Fruit fly (Drosophila melanogaster) whole organism, embryonic: ENCODE data around the gene lqfR.

Experiments
- Abd-B ChIP-seq: fragments of 200-800 bp; sonication (Bioruptor generic); optimal IDR thresholded peaks from 2 replicates; lab custom pipeline; 2018; ENCODE audit warnings: missing biosample characterization, mild to moderate bottlenecking, missing genetic modification characterization, moderate library complexity
- Asciz ChIP-seq: fragments of 200-800 bp; sonication (Bioruptor generic); optimal IDR thresholded peaks from 2 replicates; lab custom pipeline; 2017; ENCODE audit warnings: missing biosample characterization, mild to moderate bottlenecking, missing genetic modification characterization, missing genetic modification reagents
- BEAF-32 ChIP-seq: fragments of 200-800 bp; sonication (Bioruptor generic); optimal IDR thresholded peaks from 3 replicates; lab custom pipeline; 2017; ENCODE audit warnings: missing biosample characterization, missing genetic modification characterization, mild to moderate bottlenecking, moderate library complexity, missing genetic modification reagents
- Bgb ChIP-seq: fragments of 200-800 bp; sonication (Bioruptor generic); IDR thresholded peaks from 2 replicates; pipeline ENCODE4 v1.3.6; 2022; ENCODE audit warnings: missing biosample characterization, missing genetic modification characterization; ENCODE audit not compliant: partially characterized antibody
- BtbVII ChIP-seq: fragments of 200-800 bp; sonication (Bioruptor generic); optimal IDR thresholded peaks from 3 replicates; lab custom pipeline; 2017; ENCODE audit warnings: missing biosample characterization, mild to moderate bottlenecking, missing genetic modification characterization
- CG10431 ChIP-seq: fragments of 200-800 bp; sonication (Bioruptor generic); optimal IDR thresholded peaks from 3 replicates; lab custom pipeline; 2018; ENCODE audit warnings: missing biosample characterization, mild to moderate bottlenecking, missing genetic modification characterization
- CG11560 ChIP-seq: fragments of 200-800 bp; sonication (Bioruptor generic); IDR thresholded peaks from 3 replicates; pipeline ENCODE4 v1.3.6; 2022; ENCODE audit warnings: missing biosample characterization, missing genetic modification characterization
- CG12219 ChIP-seq: fragments of 200-800 bp; sonication (Bioruptor generic); optimal IDR thresholded peaks from 3 replicates; lab custom pipeline; 2018; ENCODE audit warnings: missing biosample characterization, mild to moderate bottlenecking, missing genetic modification characterization
- CG13296 ChIP-seq: fragments of 200-800 bp; sonication (Bioruptor generic); optimal IDR thresholded peaks from 3 replicates; lab custom pipeline; 2018; ENCODE audit warnings: missing biosample characterization, mild to moderate bottlenecking, missing genetic modification characterization
- CG15073 ChIP-seq: fragments of 200-800 bp; sonication (Bioruptor generic); optimal IDR thresholded peaks from 2 replicates; lab custom pipeline; 2016; ENCODE audit warnings: missing biosample characterization, missing genetic modification characterization
- CG17385 ChIP-seq: fragments of 200-800 bp; sonication (Bioruptor generic); optimal IDR thresholded peaks from 3 replicates; lab custom pipeline; 2018; ENCODE audit warnings: missing biosample characterization, mild to moderate bottlenecking, missing genetic modification characterization
- CG18476 ChIP-seq: fragments of 200-800 bp; sonication (Bioruptor generic); optimal IDR thresholded peaks from 2 replicates; lab custom pipeline; 2016; ENCODE audit warnings: missing biosample characterization, mild to moderate bottlenecking, missing genetic modification characterization
- CG32532 ChIP-seq: fragments of 200-800 bp; sonication (Bioruptor generic); IDR thresholded peaks from 2 replicates; pipeline ENCODE4 v1.3.6; 2022; ENCODE audit warnings: missing biosample characterization, missing genetic modification characterization
- CG3281 ChIP-seq: fragments of 200-800 bp; sonication (Bioruptor generic); optimal IDR thresholded peaks from 3 replicates; lab custom pipeline; 2017; ENCODE audit warnings: missing biosample characterization, mild to moderate bottlenecking, missing genetic modification characterization
- CG3847 ChIP-seq: fragments of 200-800 bp; sonication (Bioruptor generic); IDR thresholded peaks from 2 replicates; pipeline ENCODE4 v1.3.6; 2022; ENCODE audit warnings: missing biosample characterization, missing genetic modification characterization
- CG9797 ChIP-seq: fragments of 200-800 bp; sonication (Bioruptor generic); optimal IDR thresholded peaks from 3 replicates; lab custom pipeline; 2018; ENCODE audit warnings: missing biosample characterization, mild to moderate bottlenecking, missing genetic modification characterization
- Dek ChIP-seq: fragments of 200-800 bp; sonication (Bioruptor generic); optimal IDR thresholded peaks from 3 replicates; lab custom pipeline; 2019; ENCODE audit warnings: missing biosample characterization, mild to moderate bottlenecking, missing genetic modification characterization, moderate library complexity
- Doc3 ChIP-seq: fragments of 200-800 bp; sonication (Bioruptor generic); IDR thresholded peaks from 3 replicates; pipeline ENCODE4 v1.3.6; 2022; ENCODE audit warnings: missing biosample characterization, missing genetic modification characterization; ENCODE audit not compliant: partially characterized antibody
- Gsc ChIP-seq: fragments of 200-800 bp; sonication (Bioruptor generic); IDR thresholded peaks from 2 replicates; pipeline ENCODE4 v1.3.6; 2022; ENCODE audit warnings: missing biosample characterization, missing genetic modification characterization
- Hsf ChIP-seq: fragments of 200-800 bp; sonication (Bioruptor generic); optimal IDR thresholded peaks from 3 replicates; lab custom pipeline; 2016; ENCODE audit warnings: missing biosample characterization, missing genetic modification characterization
- Max ChIP-seq: fragments of 200-800 bp; sonication (Bioruptor generic); optimal IDR thresholded peaks from 2 replicates; lab custom pipeline; 2016; ENCODE audit warnings: missing biosample characterization, mild to moderate bottlenecking, missing genetic modification characterization
- NC2β ChIP-seq: fragments of 200-800 bp; sonication (Bioruptor generic); optimal IDR thresholded peaks from 2 replicates; lab custom pipeline; 2016; ENCODE audit warnings: missing biosample characterization, missing genetic modification characterization
- Stat92E ChIP-seq, 3 experiments: fragments of >200 bp in 2 of 3; fragments of 200-800 bp in 1 of 3; sonication (Bioruptor generic) in 1 of 3; optimal IDR thresholded peaks; 2 replicates each; lab custom pipeline; 2017 to 2019; ENCODE audit warnings: missing biosample characterization in 3 of 3, missing genetic modification characterization in 3 of 3, mild to moderate bottlenecking in 1 of 3, moderate library complexity in 1 of 3
- Trl ChIP-seq, 3 experiments: fragments of >200 bp in 2 of 3; fragments of 200-800 bp in 1 of 3; sonication (Bioruptor generic) in 1 of 3; optimal IDR thresholded peaks; 2 replicates in 1 of 3; 3 replicates in 2 of 3; lab custom pipeline; 2016 to 2017; ENCODE audit warnings: missing biosample characterization in 1 of 3, missing genetic modification characterization in 1 of 3
- ab ChIP-seq: fragments of 200-800 bp; sonication (Bioruptor generic); optimal IDR thresholded peaks from 2 replicates; lab custom pipeline; 2016; ENCODE audit warnings: missing biosample characterization, missing genetic modification characterization
- ara ChIP-seq: fragments of 200-800 bp; sonication (Bioruptor generic); IDR thresholded peaks from 2 replicates; pipeline ENCODE4 v1.3.6; 2022; ENCODE audit warnings: missing biosample characterization, missing genetic modification characterization
- bcd ChIP-seq: fragments of 200-800 bp; sonication (Bioruptor generic); optimal IDR thresholded peaks from 2 replicates; lab custom pipeline; 2017; ENCODE audit warnings: missing biosample characterization, mild to moderate bottlenecking, missing genetic modification characterization
- chinmo ChIP-seq: fragments of 200-800 bp; sonication (Bioruptor generic); IDR thresholded peaks from 4 replicates; pipeline ENCODE4 v1.3.6; 2022; ENCODE audit warnings: missing biosample characterization, missing genetic modification characterization; ENCODE audit not compliant: partially characterized antibody
- corto ChIP-seq: fragments of 200-800 bp; sonication (Bioruptor generic); optimal IDR thresholded peaks from 2 replicates; lab custom pipeline; 2016; ENCODE audit warnings: missing biosample characterization, mild to moderate bottlenecking, missing genetic modification characterization, moderate library complexity
- crol ChIP-seq: fragments of 200-800 bp; sonication (Bioruptor generic); IDR thresholded peaks from 2 replicates; pipeline ENCODE4 v1.3.6; 2022; ENCODE audit warnings: missing biosample characterization, missing genetic modification characterization
- crp ChIP-seq, 2 experiments: fragments of 200-800 bp; sonication (Bioruptor generic); optimal IDR thresholded peaks; 2 replicates in 1 of 2; 3 replicates in 1 of 2; lab custom pipeline; 2017; ENCODE audit warnings: missing biosample characterization in 2 of 2, missing genetic modification characterization in 2 of 2, mild to moderate bottlenecking in 1 of 2, moderate library complexity in 1 of 2
- dm ChIP-seq: fragments of 200-800 bp; sonication (Bioruptor generic); optimal IDR thresholded peaks from 3 replicates; lab custom pipeline; 2016; ENCODE audit warnings: missing biosample characterization, missing genetic modification characterization
- dmrt11E ChIP-seq: fragments of 200-800 bp; sonication (Bioruptor generic); optimal IDR thresholded peaks from 3 replicates; lab custom pipeline; 2018; ENCODE audit warnings: missing biosample characterization, mild to moderate bottlenecking, missing genetic modification characterization, moderate library complexity
- fd102C ChIP-seq: fragments of 200-800 bp; sonication (Bioruptor generic); optimal IDR thresholded peaks from 2 replicates; lab custom pipeline; 2018; ENCODE audit warnings: missing biosample characterization, mild to moderate bottlenecking, missing genetic modification characterization, moderate library complexity
- ham ChIP-seq: fragments of 200-800 bp; sonication (Bioruptor generic); IDR thresholded peaks from 2 replicates; pipeline ENCODE4 v1.3.6; 2022; ENCODE audit warnings: missing biosample characterization, missing genetic modification characterization
- ind ChIP-seq: fragments of 200-800 bp; sonication (Bioruptor generic); optimal IDR thresholded peaks from 3 replicates; lab custom pipeline; 2016; ENCODE audit warnings: missing biosample characterization, missing genetic modification characterization
- maf-S ChIP-seq: fragments of 200-800 bp; sonication (Bioruptor generic); optimal IDR thresholded peaks from 2 replicates; lab custom pipeline; 2016; ENCODE audit warnings: missing biosample characterization, missing genetic modification characterization
- mld ChIP-seq: fragments of 200-800 bp; sonication (Bioruptor generic); IDR thresholded peaks from 3 replicates; pipeline ENCODE4 v1.3.6; 2022; ENCODE audit warnings: missing biosample characterization, missing genetic modification characterization; ENCODE audit not compliant: partially characterized antibody
- oc ChIP-seq: fragments of 200-800 bp; sonication (Bioruptor generic); optimal IDR thresholded peaks from 2 replicates; lab custom pipeline; 2018; ENCODE audit warnings: missing biosample characterization, mild to moderate bottlenecking, missing genetic modification characterization, moderate library complexity
- pita ChIP-seq: fragments of 200-800 bp; sonication (Bioruptor generic); optimal IDR thresholded peaks from 2 replicates; lab custom pipeline; 2017; ENCODE audit warnings: missing biosample characterization, mild to moderate bottlenecking, missing genetic modification characterization
- salm ChIP-seq: fragments of 200-800 bp; sonication (Bioruptor generic); optimal IDR thresholded peaks from 2 replicates; lab custom pipeline; 2018; ENCODE audit warnings: missing biosample characterization, mild to moderate bottlenecking, missing genetic modification characterization
- shn ChIP-seq: fragments of 200-800 bp; sonication (Bioruptor generic); optimal IDR thresholded peaks from 3 replicates; lab custom pipeline; 2016; ENCODE audit warnings: missing biosample characterization, missing genetic modification characterization
- sim ChIP-seq: fragments of 200-800 bp; sonication (Bioruptor generic); IDR thresholded peaks from 2 replicates; pipeline ENCODE4 v1.3.6; 2022; ENCODE audit warnings: missing biosample characterization, missing genetic modification characterization
- tin ChIP-seq: fragments of 200-800 bp; sonication (Bioruptor generic); optimal IDR thresholded peaks from 3 replicates; lab custom pipeline; 2016; ENCODE audit warnings: missing biosample characterization, missing genetic modification characterization
- toy ChIP-seq: fragments of 200-800 bp; sonication (Bioruptor generic); IDR thresholded peaks from 2 replicates; pipeline ENCODE4 v1.3.6; 2022; ENCODE audit warnings: missing biosample characterization, missing genetic modification characterization
- ttk ChIP-seq: fragments of 200-800 bp; sonication (Bioruptor generic); IDR thresholded peaks from 2 replicates; pipeline ENCODE4 v2.1.2; 2022; ENCODE audit warnings: missing biosample characterization, missing genetic modification characterization
- unpg ChIP-seq: fragments of 200-800 bp; sonication (Bioruptor generic); optimal IDR thresholded peaks from 3 replicates; lab custom pipeline; 2018; ENCODE audit warnings: missing biosample characterization, mild to moderate bottlenecking, missing genetic modification characterization, moderate library complexity
- wor ChIP-seq: fragments of 200-800 bp; sonication (Bioruptor generic); IDR thresholded peaks from 2 replicates; pipeline ENCODE4 v1.3.6; 2022; ENCODE audit warnings: missing biosample characterization, missing genetic modification characterization

lqfR gene

DNA sequence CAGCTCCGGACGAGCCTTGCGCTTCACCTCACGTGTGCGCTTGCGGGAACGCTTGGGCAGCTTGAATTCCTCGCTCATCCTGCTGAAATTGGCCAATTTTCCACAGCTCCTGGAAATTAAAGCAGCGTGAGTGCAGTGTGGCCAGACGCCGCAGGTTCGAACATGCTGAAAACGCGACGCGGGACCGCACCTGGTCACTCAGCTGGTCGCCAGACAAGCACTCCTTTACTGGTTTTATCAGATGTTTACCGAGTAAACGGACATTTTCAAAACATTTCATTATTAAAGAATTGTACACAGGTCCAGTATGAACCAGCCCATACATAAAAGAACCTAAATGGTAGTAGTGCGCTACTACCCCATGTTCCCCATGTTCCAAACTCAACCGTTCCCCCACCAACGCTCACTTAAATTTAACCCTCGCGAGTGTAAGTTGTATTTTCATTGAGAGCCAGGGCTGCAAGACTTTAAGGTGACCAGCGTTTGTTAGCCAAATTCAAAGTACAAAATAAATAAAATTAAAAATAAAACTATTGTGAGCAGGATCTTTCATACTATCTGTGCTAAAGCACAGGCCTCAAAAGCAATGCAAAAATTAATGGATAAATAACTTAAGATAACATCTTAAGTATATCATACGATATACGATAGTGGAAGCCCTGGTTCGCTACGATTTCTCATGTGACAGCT lies 48.7 kb upstream of the lqfR start, which contains the start of the genes JMJD6, CG7071 and Muted:
Gene JMJD6 (minus strand): TSS at position 154 of the 690 bp plus-strand sequence.
Gene CG7071 (plus strand): TSS at position 403 of the 690 bp plus-strand sequence.
Gene Muted (plus strand): TSS at position 403 of the 690 bp plus-strand sequence.
- peak; percentile 78 for TF ChIP-seq salm (tag; lab: Kevin White, UChicago)
- peak; percentile 91 for TF ChIP-seq ttk (GFP tag; lab: Robert Waterston, UW)
- peak; percentile 89 for TF ChIP-seq Doc3 (GFP tag; lab: Robert Waterston, UW)
- peak; percentile 84 for TF ChIP-seq NC2β (GFP tag; lab: Kevin White, UChicago)
- TF ChIP-seq dmrt11E (tag; lab: Kevin White, UChicago) = peak; percentile 86
- peak; percentile 92 for TF ChIP-seq unpg (GFP tag; lab: Kevin White, UChicago)
- peak; percentile 90 for TF ChIP-seq BEAF-32 (GFP tag; lab: Kevin White, UChicago)
- peak; percentile 71 for TF ChIP-seq CG12219
- peak; percentile 96 for TF ChIP-seq tin (GFP tag; lab: Kevin White, UChicago)
- peak; percentile 71 for TF ChIP-seq CG11560
- TF ChIP-seq Dek (tag; lab: Kevin White, UChicago) = peak; percentile 91
- peak; percentile 45 for TF ChIP-seq fd102C (GFP tag; lab: Kevin White, UChicago)
- TF ChIP-seq Stat92E (GFP tag; optimal IDR thresholded peaks at IDR 0.05; lab: Kevin White, UChicago) = peak in 1 of 3 experiments; percentile 22
- TF ChIP-seq dm (GFP tag; lab: Kevin White, UChicago) = peak; percentile 84
- TF ChIP-seq CG13296 = peak; percentile 89
- peak; percentile 86 for TF ChIP-seq ara (GFP tag; lab: Robert Waterston, UW)
- TF ChIP-seq CG3281 (GFP tag; lab: Kevin White, UChicago) = peak; percentile 92
- peak; percentile 92 for TF ChIP-seq Max (GFP tag; lab: Kevin White, UChicago)
- TF ChIP-seq Bgb (GFP tag; lab: Robert Waterston, UW) = peak; percentile 68
- no peak for TF ChIP-seq mld (GFP tag; lab: Robert Waterston, UW)
- TF ChIP-seq maf-S (GFP tag; lab: Kevin White, UChicago) = peak; percentile 83
- TF ChIP-seq CG18476 (GFP tag; lab: Kevin White, UChicago) = peak; percentile 89
- TF ChIP-seq CG3847 (GFP tag; lab: Robert Waterston, UW) = peak; percentile 95
- peak; percentile 79 for TF ChIP-seq Gsc (GFP tag; lab: Robert Waterston, UW)
- TF ChIP-seq ind (GFP tag; lab: Kevin White, UChicago) = peak; percentile 93
- TF ChIP-seq sim (GFP tag; lab: Robert Waterston, UW) = peak; percentile 68; the same call in 1 of the 2 replicates
- peak; percentile 89 for TF ChIP-seq CG9797 (GFP tag; lab: Kevin White, UChicago)
- peak; percentile 85 for TF ChIP-seq BtbVII (GFP tag; lab: Kevin White, UChicago)
- peak; percentile 90 for TF ChIP-seq bcd
- TF ChIP-seq CG17385 (GFP tag; lab: Kevin White, UChicago) = peak; percentile 84
- no peak for TF ChIP-seq pita (GFP tag; lab: Kevin White, UChicago)
- no peak for TF ChIP-seq crol
- peak; percentile 81 for TF ChIP-seq oc (tag; lab: Kevin White, UChicago)
- no peak for TF ChIP-seq CG15073 (GFP tag; lab: Kevin White, UChicago)
- TF ChIP-seq Asciz (GFP tag; lab: Kevin White, UChicago) = peak; percentile 77
- TF ChIP-seq toy (GFP tag; lab: Robert Waterston, UW) = peak; percentile 42; the same call in 1 of the 2 replicates
- peak; percentile 77 for TF ChIP-seq CG10431 (GFP tag; lab: Kevin White, UChicago)
- peak; percentile 70 for TF ChIP-seq ab (GFP tag; lab: Kevin White, UChicago)
- peak in 1 of 2 experiments; percentile 20 for TF ChIP-seq Trl (optimal IDR thresholded peaks at IDR 0.05; lab: Kevin White, UChicago)
- TF ChIP-seq Trl (GFP tag; optimal IDR thresholded peaks at IDR 0.05; lab: Kevin White, UChicago) = peak; percentile 90
- TF ChIP-seq chinmo = no peak
- peak; percentile 94 for TF ChIP-seq CG32532 (GFP tag; lab: Robert Waterston, UW)
- peak; percentile 95 for TF ChIP-seq Hsf (GFP tag; lab: Kevin White, UChicago)
- TF ChIP-seq crp (GFP tag; optimal IDR thresholded peaks at IDR 0.05; lab: Kevin White, UChicago) = peak; percentile 50 to 86
- TF ChIP-seq corto (GFP tag; lab: Kevin White, UChicago) = peak; percentile 76
- peak; percentile 59; the same call in 1 of the 2 replicates for TF ChIP-seq ham
- peak; percentile 92 for TF ChIP-seq Abd-B (GFP tag; lab: Kevin White, UChicago)
- TF ChIP-seq wor (GFP tag; lab: Robert Waterston, UW) = peak; percentile 77; the same call in 1 of the 2 replicates
- TF ChIP-seq shn (GFP tag; lab: Kevin White, UChicago) = peak; percentile 83
